Worm (Caenorhabditis elegans) whole organism, mixed stage, embryonic: ENCODE measurements around the gene lrr-1.

Experiments
- M03D4.4 ChIP-seq: sonication (generic microtip); optimal IDR thresholded peaks from 2 replicates; lab custom pipeline; 2017; ENCODE audit warnings: mild to moderate bottlenecking, missing genetic modification characterization, missing compliant biosample characterization
- blmp-1 ChIP-seq: fragments of 150-350 bp; optimal IDR thresholded peaks from 2 replicates; lab custom pipeline; 2014; ENCODE audit warnings: missing biosample characterization, missing genetic modification characterization
- ceh-83 ChIP-seq: fragments of 200-800 bp; sonication (Bioruptor generic); optimal IDR thresholded peaks from 2 replicates; lab custom pipeline; 2018; ENCODE audit warnings: mild to moderate bottlenecking, missing genetic modification characterization, missing compliant biosample characterization
- ces-1 ChIP-seq: fragments of 150-350 bp; optimal IDR thresholded peaks from 2 replicates; lab custom pipeline; 2014; ENCODE audit warnings: missing biosample characterization, missing genetic modification reagents, missing genetic modification characterization
- lin-13 ChIP-seq: fragments of 150-350 bp; optimal IDR thresholded peaks from 2 replicates; lab custom pipeline; 2014; ENCODE audit warnings: missing biosample characterization, missing genetic modification characterization
- nhr-12 ChIP-seq: fragments of 150-350 bp; optimal IDR thresholded peaks from 2 replicates; lab custom pipeline; 2014; ENCODE audit warnings: missing biosample characterization, missing genetic modification characterization
- nhr-237 ChIP-seq: fragments of 150-350 bp; optimal IDR thresholded peaks from 2 replicates; lab custom pipeline; 2014; ENCODE audit warnings: missing biosample characterization, missing genetic modification characterization
- nhr-28 ChIP-seq: fragments of 150-350 bp; optimal IDR thresholded peaks from 2 replicates; lab custom pipeline; 2014; ENCODE audit warnings: missing biosample characterization, missing genetic modification characterization
- nhr-76 ChIP-seq: sonication (generic microtip); optimal IDR thresholded peaks from 2 replicates; lab custom pipeline; 2017; ENCODE audit warnings: missing biosample characterization, missing genetic modification characterization
- snpc-4 ChIP-seq: fragments of 150-350 bp; optimal IDR thresholded peaks from 2 replicates; lab custom pipeline; 2014; ENCODE audit warnings: missing biosample characterization, missing genetic modification characterization
- unc-39 ChIP-seq: fragments of 150-350 bp; optimal IDR thresholded peaks from 2 replicates; lab custom pipeline; 2014; ENCODE audit warnings: missing biosample characterization, missing genetic modification characterization
- unc-62 ChIP-seq: fragments of 150-350 bp; optimal IDR thresholded peaks from 2 replicates; lab custom pipeline; 2014; ENCODE audit warnings: missing biosample characterization, missing genetic modification reagents, missing genetic modification characterization
- ztf-11 ChIP-seq: fragments of 150-350 bp; optimal IDR thresholded peaks from 2 replicates; lab custom pipeline; 2014; ENCODE audit warnings: missing biosample characterization, missing genetic modification characterization

DNA sequence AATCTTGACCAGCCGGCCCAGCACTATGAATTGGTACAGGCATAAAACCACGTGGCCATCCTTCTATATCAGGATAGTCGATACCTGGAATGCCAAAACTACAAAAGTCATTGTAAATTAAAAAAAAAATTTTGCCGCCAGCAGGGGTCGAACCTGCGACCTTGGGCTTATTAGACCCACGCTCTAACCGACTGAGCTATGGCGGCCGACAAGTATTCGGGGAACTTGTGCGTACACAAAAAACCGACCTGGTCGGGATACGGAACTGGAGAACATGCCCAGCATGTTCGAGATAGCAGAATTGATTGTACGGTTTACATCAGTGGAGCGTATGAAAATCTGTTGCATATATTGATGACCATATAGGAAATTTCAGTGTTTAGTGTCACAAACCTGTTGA is 21.1 kb upstream of the lrr-1 start:
- TF ChIP-seq nhr-28 (tag; lab: Kevin White, UChicago): no peak
- no peak for TF ChIP-seq ztf-11 (tag; lab: Kevin White, UChicago)
- TF ChIP-seq unc-62 (GFP tag; lab: Kevin White, UChicago): no peak
- TF ChIP-seq unc-39 (tag; lab: Kevin White, UChicago): no peak
- TF ChIP-seq nhr-12 (tag; lab: Kevin White, UChicago): no peak
- TF ChIP-seq ceh-83 (GFP tag; lab: Kevin White, UChicago): peak; percentile 73
- TF ChIP-seq lin-13 (tag; lab: Kevin White, UChicago): no peak
- TF ChIP-seq nhr-76: no peak
- TF ChIP-seq nhr-237 (tag; lab: Kevin White, UChicago): no peak
- no peak for TF ChIP-seq ces-1 (GFP tag; lab: Kevin White, UChicago)
- no peak for TF ChIP-seq blmp-1
- peak; percentile 55 for TF ChIP-seq M03D4.4 (tag; lab: Kevin White, UChicago)
- no peak for TF ChIP-seq snpc-4
